Worm (Caenorhabditis elegans) whole organism, L2 larva: Measurements from ENCODE around the gene btb-9.

ENCODE experiments used
- aly-2 ChIP-seq: fragments of 150-350 bp; optimal IDR thresholded peaks from 2 replicates; lab custom pipeline; 2014; ENCODE audit warnings: missing biosample characterization, missing genetic modification characterization
- ceh-16 ChIP-seq: fragments of 150-350 bp; optimal IDR thresholded peaks from 2 replicates; lab custom pipeline; 2014; ENCODE audit warnings: missing biosample characterization, missing genetic modification characterization
- egl-27 ChIP-seq: sonication (generic microtip); optimal IDR thresholded peaks from 3 replicates; lab custom pipeline; 2017; ENCODE audit warnings: missing biosample characterization, missing genetic modification reagents, missing genetic modification characterization
- elt-1 ChIP-seq: fragments of 150-350 bp; optimal IDR thresholded peaks from 2 replicates; lab custom pipeline; 2014; ENCODE audit warnings: missing biosample characterization, missing genetic modification characterization
- lin-11 ChIP-seq: fragments of 150-350 bp; sonication (generic microtip); optimal IDR thresholded peaks from 2 replicates; lab custom pipeline; 2014; ENCODE audit warnings: missing biosample characterization, missing genetic modification characterization, inconsistent platforms, mixed read lengths
- lin-39 ChIP-seq: fragments of 150-350 bp; optimal IDR thresholded peaks from 2 replicates; lab custom pipeline; 2014; ENCODE audit warnings: missing biosample characterization, missing genetic modification reagents, missing genetic modification characterization
- mab-5 ChIP-seq: fragments of 150-350 bp; optimal IDR thresholded peaks from 2 replicates; lab custom pipeline; 2014; ENCODE audit warnings: missing biosample characterization, missing genetic modification characterization
- nhr-11 ChIP-seq: fragments of 150-350 bp; optimal IDR thresholded peaks from 2 replicates; lab custom pipeline; 2014; ENCODE audit warnings: missing biosample characterization, missing genetic modification characterization
- nhr-12 ChIP-seq: fragments of 150-350 bp; optimal IDR thresholded peaks from 2 replicates; lab custom pipeline; 2014; ENCODE audit warnings: missing biosample characterization, missing genetic modification characterization
- skn-1 ChIP-seq: sonication (generic microtip); optimal IDR thresholded peaks from 2 replicates; lab custom pipeline; 2017; ENCODE audit warnings: missing biosample characterization, missing genetic modification characterization
- snpc-4 ChIP-seq: fragments of 150-350 bp; optimal IDR thresholded peaks from 2 replicates; lab custom pipeline; 2014; ENCODE audit warnings: missing biosample characterization, missing genetic modification characterization
- ztf-1 ChIP-seq: fragments of 200-800 bp; sonication (Bioruptor generic); conservative IDR thresholded peaks from 2 replicates; pipeline ENCODE4 v1.3.6; 2022; ENCODE audit warnings: missing genetic modification characterization, missing compliant biosample characterization
- ztf-11 ChIP-seq: sonication (generic microtip); optimal IDR thresholded peaks from 2 replicates; lab custom pipeline; 2017; ENCODE audit warnings: missing biosample characterization, missing genetic modification characterization

DNA sequence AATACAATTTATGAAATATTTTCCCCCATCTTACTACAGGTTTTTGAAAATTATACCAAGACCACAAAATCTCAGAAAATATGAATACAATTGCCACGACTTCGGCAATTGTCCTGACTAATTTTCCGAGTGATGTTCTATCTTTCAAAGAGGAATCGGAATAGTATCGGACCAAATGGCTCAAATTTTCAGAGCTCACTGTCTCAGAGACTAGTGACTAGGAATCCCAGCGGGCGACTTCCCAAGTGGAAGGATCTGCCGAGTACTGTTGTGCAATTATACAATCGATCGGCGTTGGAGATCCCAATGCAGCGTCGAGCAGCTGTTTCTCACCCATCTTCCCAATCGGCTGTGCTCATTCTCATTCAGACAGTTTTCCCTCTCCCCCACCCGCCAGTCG, 2.6 kb upstream of the btb-9 start, which contains the start of gene F45C12.17:
- TF ChIP-seq skn-1 (tag; lab: Kevin White, UChicago), result no peak
- no peak for TF ChIP-seq nhr-12 (tag; lab: Kevin White, UChicago)
- TF ChIP-seq ztf-1 (GFP tag; lab: Robert Waterston, UW), result no peak
- TF ChIP-seq ceh-16 (tag; lab: Kevin White, UChicago), result no peak
- no peak for TF ChIP-seq mab-5 (tag; lab: Kevin White, UChicago)
- no peak for TF ChIP-seq ztf-11 (tag; lab: Kevin White, UChicago)
- no peak for TF ChIP-seq egl-27 (tag; lab: Kevin White, UChicago)
- TF ChIP-seq snpc-4 (tag; lab: Kevin White, UChicago), result no peak
- no peak for TF ChIP-seq lin-11
- TF ChIP-seq lin-39 (tag; lab: Kevin White, UChicago), result no peak
- no peak for TF ChIP-seq nhr-11 (tag; lab: Kevin White, UChicago)
- no peak for TF ChIP-seq aly-2 (tag; lab: Kevin White, UChicago)
- no peak for TF ChIP-seq elt-1 (tag; lab: Kevin White, UChicago)
